Fruit fly (Drosophila melanogaster) whole organism: ENCODE data around the gene CG43064.

Experiments
- CG8478 ChIP-seq: fragments of >200 bp; optimal IDR thresholded peaks from 2 replicates; lab custom pipeline; 2018; ENCODE audit warnings: inconsistent platforms
- Dll ChIP-seq: fragments of >200 bp; optimal IDR thresholded peaks from 2 replicates; lab custom pipeline; 2017
- pan ChIP-seq: fragments of >200 bp; optimal IDR thresholded peaks from 2 replicates; lab custom pipeline; 2017
- psq ChIP-seq: fragments of >200 bp; optimal IDR thresholded peaks from 2 replicates; lab custom pipeline; 2017
- usp ChIP-seq: fragments of >200 bp; optimal IDR thresholded peaks from 2 replicates; lab custom pipeline; 2017; ENCODE audit warnings: missing biosample characterization, missing genetic modification characterization, mixed read lengths

- TF ChIP-seq CG8478 (lab: Kevin White, UChicago) = no peak
- no peak for TF ChIP-seq Dll
- no peak for TF ChIP-seq usp (GFP tag; lab: Kevin White, UChicago)
- TF ChIP-seq psq (lab: Kevin White, UChicago) = no peak
- no peak for TF ChIP-seq pan
Observed at dm6 chr3L:11785291-11785690, 51.2 kb downstream of the CG43064 start.
